Fruit fly (Drosophila melanogaster) whole organism, embryonic: ENCODE data around the gene Agpat2.

ENCODE experiments used
- Adf1 ChIP-seq: fragments of 200-800 bp; sonication (Bioruptor generic); IDR thresholded peaks from 2 replicates; pipeline ENCODE4 v1.3.6; 2022; ENCODE audit warnings: missing biosample characterization, missing genetic modification characterization
- Antp ChIP-seq: fragments of 200-800 bp; sonication (Bioruptor generic); optimal IDR thresholded peaks from 3 replicates; lab custom pipeline; 2016; ENCODE audit warnings: missing biosample characterization, missing genetic modification characterization
- Asciz ChIP-seq: fragments of 200-800 bp; sonication (Bioruptor generic); optimal IDR thresholded peaks from 2 replicates; lab custom pipeline; 2017; ENCODE audit warnings: missing biosample characterization, mild to moderate bottlenecking, missing genetic modification characterization, missing genetic modification reagents
- Atf-2 ChIP-seq: fragments of 200-800 bp; sonication (Bioruptor generic); optimal IDR thresholded peaks from 2 replicates; lab custom pipeline; 2016; ENCODE audit warnings: missing biosample characterization, missing genetic modification characterization
- Bgb ChIP-seq: fragments of 200-800 bp; sonication (Bioruptor generic); IDR thresholded peaks from 2 replicates; pipeline ENCODE4 v1.3.6; 2022; ENCODE audit warnings: missing biosample characterization, missing genetic modification characterization; ENCODE audit not compliant: partially characterized antibody
- CG1024 ChIP-seq: fragments of 200-800 bp; sonication (Bioruptor generic); IDR thresholded peaks from 2 replicates; pipeline ENCODE4 v1.3.6; 2022; ENCODE audit warnings: missing biosample characterization, missing genetic modification characterization
- CG10274 ChIP-seq: fragments of 200-800 bp; sonication (Bioruptor generic); optimal IDR thresholded peaks from 3 replicates; lab custom pipeline; 2017; ENCODE audit warnings: missing biosample characterization, mild to moderate bottlenecking, missing genetic modification characterization
- CG1603 ChIP-seq: fragments of 200-800 bp; sonication (Bioruptor generic); optimal IDR thresholded peaks from 2 replicates; lab custom pipeline; 2019; ENCODE audit warnings: missing biosample characterization, mild to moderate bottlenecking, missing genetic modification characterization, moderate library complexity
- CG17612 ChIP-seq: fragments of 200-800 bp; sonication (Bioruptor generic); IDR thresholded peaks from 2 replicates; pipeline ENCODE4 v1.3.6; 2022; ENCODE audit warnings: missing biosample characterization, missing genetic modification characterization
- CG2129 ChIP-seq: fragments of 200-800 bp; sonication (Bioruptor generic); IDR thresholded peaks from 2 replicates; pipeline ENCODE4 v1.3.6; 2022; ENCODE audit warnings: missing biosample characterization, missing genetic modification characterization; ENCODE audit not compliant: partially characterized antibody
- CG2875 ChIP-seq: fragments of 200-800 bp; sonication (Bioruptor generic); optimal IDR thresholded peaks from 2 replicates; lab custom pipeline; 2017; ENCODE audit warnings: missing biosample characterization, mild to moderate bottlenecking, missing genetic modification characterization, missing genetic modification reagents
- CG30403 ChIP-seq: fragments of 200-800 bp; sonication (Bioruptor generic); optimal IDR thresholded peaks from 3 replicates; lab custom pipeline; 2016; ENCODE audit warnings: missing biosample characterization, missing genetic modification characterization
- CG34224 ChIP-seq: fragments of 200-800 bp; sonication (Bioruptor generic); IDR thresholded peaks from 3 replicates; pipeline ENCODE4 v1.3.6; 2022; ENCODE audit warnings: missing biosample characterization, missing genetic modification characterization; ENCODE audit not compliant: partially characterized antibody
- CG4282 ChIP-seq: fragments of 200-800 bp; sonication (Bioruptor generic); optimal IDR thresholded peaks from 2 replicates; lab custom pipeline; 2016; ENCODE audit warnings: missing biosample characterization, missing genetic modification characterization
- CG7786 ChIP-seq: fragments of 200-800 bp; sonication (Bioruptor generic); optimal IDR thresholded peaks from 2 replicates; lab custom pipeline; 2016; ENCODE audit warnings: missing biosample characterization, missing genetic modification characterization
- Chrac-16 ChIP-seq: fragments of 200-800 bp; sonication (Bioruptor generic); optimal IDR thresholded peaks from 3 replicates; lab custom pipeline; 2016; ENCODE audit warnings: missing biosample characterization, missing genetic modification characterization
- Dad ChIP-seq: fragments of 200-800 bp; sonication (Bioruptor generic); optimal IDR thresholded peaks from 3 replicates; lab custom pipeline; 2016; ENCODE audit warnings: missing biosample characterization, missing genetic modification characterization
- Dbx ChIP-seq: fragments of 200-800 bp; sonication (Bioruptor generic); IDR thresholded peaks from 3 replicates; pipeline ENCODE4 v1.3.6; 2022; ENCODE audit warnings: missing biosample characterization, missing genetic modification characterization
- Dip2 ChIP-seq: fragments of 200-800 bp; sonication (Bioruptor generic); IDR thresholded peaks from 2 replicates; pipeline ENCODE4 v1.3.6; 2022; ENCODE audit warnings: missing biosample characterization, missing genetic modification characterization
- Fer2 ChIP-seq: fragments of 200-800 bp; sonication (Bioruptor generic); optimal IDR thresholded peaks from 2 replicates; lab custom pipeline; 2018; ENCODE audit warnings: missing biosample characterization, mild to moderate bottlenecking, missing genetic modification characterization, moderate library complexity
- H15 ChIP-seq: fragments of 200-800 bp; sonication (Bioruptor generic); IDR thresholded peaks from 3 replicates; pipeline ENCODE4 v1.3.6; 2022; ENCODE audit warnings: missing biosample characterization, missing genetic modification characterization
- HLH3B ChIP-seq: fragments of 200-800 bp; sonication (Bioruptor generic); IDR thresholded peaks from 2 replicates; pipeline ENCODE4 v1.3.6; 2022; ENCODE audit warnings: missing biosample characterization, missing genetic modification characterization
- HLHmδ ChIP-seq: fragments of 200-800 bp; sonication (Bioruptor generic); optimal IDR thresholded peaks from 2 replicates; lab custom pipeline; 2018; ENCODE audit warnings: missing biosample characterization, mild to moderate bottlenecking, missing genetic modification characterization, moderate library complexity
- Lim3 ChIP-seq: fragments of 200-800 bp; sonication (Bioruptor generic); IDR thresholded peaks from 2 replicates; pipeline ENCODE4 v1.3.6; 2022; ENCODE audit warnings: missing biosample characterization, missing genetic modification characterization
- Mad ChIP-seq: fragments of 200-800 bp; sonication (Bioruptor generic); optimal IDR thresholded peaks from 2 replicates; lab custom pipeline; 2016; ENCODE audit warnings: missing biosample characterization, missing genetic modification characterization
- Max ChIP-seq: fragments of 200-800 bp; sonication (Bioruptor generic); optimal IDR thresholded peaks from 2 replicates; lab custom pipeline; 2016; ENCODE audit warnings: missing biosample characterization, mild to moderate bottlenecking, missing genetic modification characterization
- Meics ChIP-seq: fragments of 200-800 bp; sonication (Bioruptor generic); optimal IDR thresholded peaks from 2 replicates; lab custom pipeline; 2017; ENCODE audit warnings: missing biosample characterization, mild to moderate bottlenecking, missing genetic modification characterization
- NC2β ChIP-seq: fragments of 200-800 bp; sonication (Bioruptor generic); optimal IDR thresholded peaks from 2 replicates; lab custom pipeline; 2016; ENCODE audit warnings: missing biosample characterization, missing genetic modification characterization
- Optix ChIP-seq: fragments of 200-800 bp; sonication (Bioruptor generic); IDR thresholded peaks from 3 replicates; pipeline ENCODE4 v1.3.6; 2022; ENCODE audit warnings: missing biosample characterization, missing genetic modification characterization
- TFAM ChIP-seq: fragments of 200-800 bp; sonication (Bioruptor generic); optimal IDR thresholded peaks from 2 replicates; lab custom pipeline; 2017; ENCODE audit warnings: missing biosample characterization, missing genetic modification characterization, inconsistent platforms
- bsh ChIP-seq, 2 experiments: fragments of 200-800 bp; sonication (Bioruptor generic); optimal IDR thresholded peaks; 2 replicates each; lab custom pipeline; 2017 to 2018; ENCODE audit warnings: mild to moderate bottlenecking in 2 of 2, missing biosample characterization in 2 of 2, missing genetic modification characterization in 2 of 2, moderate library complexity in 1 of 2
- ci ChIP-seq: fragments of 200-800 bp; sonication (Bioruptor generic); IDR thresholded peaks from 3 replicates; pipeline ENCODE4 v1.3.6; 2022; ENCODE audit warnings: missing biosample characterization, missing genetic modification characterization
- dan ChIP-seq: fragments of 200-800 bp; sonication (Bioruptor generic); IDR thresholded peaks from 2 replicates; pipeline ENCODE4 v1.3.6; 2022; ENCODE audit warnings: missing biosample characterization, missing genetic modification characterization
- dmrt99B ChIP-seq: fragments of 200-800 bp; sonication (Bioruptor generic); optimal IDR thresholded peaks from 2 replicates; lab custom pipeline; 2018; ENCODE audit warnings: missing biosample characterization, mild to moderate bottlenecking, missing genetic modification characterization, moderate library complexity
- gfzf ChIP-seq: fragments of 200-800 bp; sonication (Bioruptor generic); optimal IDR thresholded peaks from 2 replicates; lab custom pipeline; 2016; ENCODE audit warnings: missing biosample characterization, mild to moderate bottlenecking, missing genetic modification characterization, moderate library complexity
- gro ChIP-seq: fragments of 200-800 bp; sonication (Bioruptor generic); optimal IDR thresholded peaks from 2 replicates; lab custom pipeline; 2016; ENCODE audit warnings: missing biosample characterization, missing genetic modification characterization
- gt ChIP-seq: fragments of 200-800 bp; sonication (Bioruptor generic); IDR thresholded peaks from 2 replicates; pipeline ENCODE4 v1.3.6; 2022; ENCODE audit warnings: missing biosample characterization, missing genetic modification characterization
- hb ChIP-seq: fragments of 200-800 bp; sonication (Bioruptor generic); IDR thresholded peaks from 3 replicates; pipeline ENCODE4 v1.3.6; 2022; ENCODE audit warnings: missing biosample characterization, missing genetic modification characterization; ENCODE audit not compliant: partially characterized antibody
- hbn ChIP-seq: fragments of 200-800 bp; sonication (Bioruptor generic); IDR thresholded peaks from 2 replicates; pipeline ENCODE4 v1.3.6; 2022; ENCODE audit warnings: missing biosample characterization, missing genetic modification characterization; ENCODE audit not compliant: partially characterized antibody
- jing ChIP-seq: fragments of 200-800 bp; sonication (Bioruptor generic); optimal IDR thresholded peaks from 2 replicates; lab custom pipeline; 2018; ENCODE audit warnings: missing biosample characterization, mild to moderate bottlenecking, missing genetic modification characterization
- lmd ChIP-seq: fragments of 200-800 bp; sonication (Bioruptor generic); IDR thresholded peaks from 2 replicates; pipeline ENCODE4 v1.3.6; 2022; ENCODE audit warnings: missing biosample characterization, missing genetic modification characterization
- luna ChIP-seq: fragments of 200-800 bp; sonication (Bioruptor generic); optimal IDR thresholded peaks from 2 replicates; lab custom pipeline; 2016; ENCODE audit warnings: missing biosample characterization, missing genetic modification characterization
- p53 ChIP-seq: fragments of 200-800 bp; sonication (Bioruptor generic); optimal IDR thresholded peaks from 2 replicates; lab custom pipeline; 2016; ENCODE audit warnings: missing biosample characterization, missing genetic modification characterization
- pb ChIP-seq: fragments of 200-800 bp; sonication (Bioruptor generic); optimal IDR thresholded peaks from 3 replicates; lab custom pipeline; 2016; ENCODE audit warnings: missing biosample characterization, missing genetic modification characterization
- pho ChIP-seq: fragments of 200-800 bp; sonication (Bioruptor generic); optimal IDR thresholded peaks from 2 replicates; lab custom pipeline; 2016; ENCODE audit warnings: missing biosample characterization, missing genetic modification characterization
- pros ChIP-seq: fragments of 200-800 bp; sonication (Bioruptor generic); optimal IDR thresholded peaks from 3 replicates; lab custom pipeline; 2019; ENCODE audit warnings: missing biosample characterization, mild to moderate bottlenecking, missing genetic modification characterization, moderate library complexity
- pzg ChIP-seq: fragments of 200-800 bp; sonication (Bioruptor generic); optimal IDR thresholded peaks from 3 replicates; lab custom pipeline; 2018; ENCODE audit warnings: missing biosample characterization, mild to moderate bottlenecking, missing genetic modification characterization, moderate library complexity
- tap ChIP-seq: fragments of 200-800 bp; optimal IDR thresholded peaks from 3 replicates; lab custom pipeline; 2019; ENCODE audit warnings: missing biosample characterization, mild to moderate bottlenecking, missing genetic modification characterization, moderate library complexity
- vnd ChIP-seq: fragments of 200-800 bp; sonication (Bioruptor generic); IDR thresholded peaks from 3 replicates; pipeline ENCODE4 v1.3.6; 2022; ENCODE audit warnings: missing biosample characterization, missing genetic modification characterization; ENCODE audit not compliant: partially characterized antibody
- wor ChIP-seq: fragments of 200-800 bp; sonication (Bioruptor generic); IDR thresholded peaks from 2 replicates; pipeline ENCODE4 v1.3.6; 2022; ENCODE audit warnings: missing biosample characterization, missing genetic modification characterization
- yki ChIP-seq: fragments of >200 bp; optimal IDR thresholded peaks from 3 replicates; lab custom pipeline; 2018

Agpat2 gene

DNA sequence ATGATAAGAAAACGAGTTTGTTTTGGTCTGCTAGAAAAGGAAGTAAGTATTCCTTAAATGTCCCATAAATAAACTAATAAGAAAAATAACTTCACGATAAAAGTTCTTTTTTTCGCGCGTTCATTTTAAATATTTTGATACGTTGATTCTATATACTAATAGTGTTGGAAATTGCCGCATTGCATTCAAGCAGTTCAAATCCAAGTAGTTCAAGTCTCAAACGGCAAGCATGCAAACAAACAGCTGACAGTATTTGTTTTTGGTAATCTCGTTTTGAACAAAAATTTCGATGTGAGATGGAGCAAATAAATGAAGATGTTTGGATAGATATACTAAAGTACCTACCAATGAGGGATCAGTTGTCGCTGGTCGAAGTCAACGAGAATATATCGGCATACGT, 24.9 kb upstream of the Agpat2 start, which contains the start of gene CG13088 (continued):
- TF ChIP-seq CG1603 (peak; percentile 83), Mad (GFP tag; lab: Kevin White, UChicago) (no peak), dmrt99B (tag; lab: Kevin White, UChicago) (no peak), CG2875 (GFP tag; lab: Kevin White, UChicago) (peak; percentile 16), pho (GFP tag; lab: Kevin White, UChicago) (peak; percentile 32), HLHmδ (GFP tag; lab: Kevin White, UChicago) (no peak), Dad (GFP tag; lab: Kevin White, UChicago) (peak; percentile 23), CG7786 (GFP tag; lab: Kevin White, UChicago) (peak; percentile 44), Meics (GFP tag; lab: Kevin White, UChicago) (no peak), lmd (no peak; the same call in 1 of the 2 replicates), NC2β (GFP tag; lab: Kevin White, UChicago) (peak; percentile 36), Dbx (GFP tag; lab: Robert Waterston, UW) (0 out of 3 replicates have a peak, but pooled peaks have one; percentile 21), CG34224 (GFP tag; lab: Robert Waterston, UW) (no peak), tap (tag; lab: Kevin White, UChicago) (no peak), pb (GFP tag; lab: Kevin White, UChicago) (no peak), CG4282 (GFP tag; lab: Kevin White, UChicago) (no peak), CG17612 (GFP tag; lab: Robert Waterston, UW) (no peak), Atf-2 (GFP tag; lab: Kevin White, UChicago) (no peak), hb (GFP tag; lab: Robert Waterston, UW) (no peak), Fer2 (tag; lab: Kevin White, UChicago) (no peak), pros (GFP tag; lab: Kevin White, UChicago) (no peak), gt (no peak), gro (GFP tag; lab: Kevin White, UChicago) (peak; percentile 73), TFAM (GFP tag; lab: Kevin White, UChicago) (no peak), yki (lab: Kevin White, UChicago) (no peak), Optix (no peak), CG10274 (GFP tag; lab: Kevin White, UChicago) (no peak), Adf1 (GFP tag; lab: Robert Waterston, UW) (no peak), gfzf (GFP tag; lab: Kevin White, UChicago) (peak; percentile 22), Antp (no peak), H15 (GFP tag; lab: Robert Waterston, UW) (no peak), CG1024 (no peak), Max (no peak), Lim3 (GFP tag; lab: Robert Waterston, UW) (no peak), Bgb (GFP tag; lab: Robert Waterston, UW) (peak; percentile 45; the same call in 1 of the 2 replicates), pzg (GFP tag; lab: Kevin White, UChicago) (peak; percentile 75), bsh (GFP tag; optimal IDR thresholded peaks at IDR 0.05; lab: Kevin White, UChicago) (no peak), luna (GFP tag; lab: Kevin White, UChicago) (no peak), hbn (GFP tag; lab: Robert Waterston, UW) (no peak), ci (0 out of 3 replicates have a peak, but pooled peaks have one; percentile 37), Asciz (GFP tag; lab: Kevin White, UChicago) (peak; percentile 3), CG2129 (no peak), HLH3B (GFP tag; lab: Robert Waterston, UW) (no peak), wor (GFP tag; lab: Robert Waterston, UW) (no peak), p53 (GFP tag; lab: Kevin White, UChicago) (no peak), jing (GFP tag; lab: Kevin White, UChicago) (no peak), dan (GFP tag; lab: Robert Waterston, UW) (no peak), vnd (GFP tag; lab: Robert Waterston, UW) (no peak), Dip2 (GFP tag; lab: Robert Waterston, UW) (no peak), Chrac-16 (GFP tag; lab: Kevin White, UChicago) (no peak), CG30403 (GFP tag; lab: Kevin White, UChicago) (peak; percentile 29)
